Fruit fly (Drosophila melanogaster) whole organism: ENCODE results near the gene CG31636.

Experiments used
- CG8478 ChIP-seq: fragments of >200 bp; optimal IDR thresholded peaks from 2 replicates; lab custom pipeline; 2018; ENCODE audit warnings: inconsistent platforms
- Dll ChIP-seq: fragments of >200 bp; optimal IDR thresholded peaks from 2 replicates; lab custom pipeline; 2017
- pan ChIP-seq: fragments of >200 bp; optimal IDR thresholded peaks from 2 replicates; lab custom pipeline; 2017
- psq ChIP-seq: fragments of >200 bp; optimal IDR thresholded peaks from 2 replicates; lab custom pipeline; 2017
- usp ChIP-seq: fragments of >200 bp; optimal IDR thresholded peaks from 2 replicates; lab custom pipeline; 2017; ENCODE audit warnings: missing biosample characterization, missing genetic modification characterization, mixed read lengths

DNA sequence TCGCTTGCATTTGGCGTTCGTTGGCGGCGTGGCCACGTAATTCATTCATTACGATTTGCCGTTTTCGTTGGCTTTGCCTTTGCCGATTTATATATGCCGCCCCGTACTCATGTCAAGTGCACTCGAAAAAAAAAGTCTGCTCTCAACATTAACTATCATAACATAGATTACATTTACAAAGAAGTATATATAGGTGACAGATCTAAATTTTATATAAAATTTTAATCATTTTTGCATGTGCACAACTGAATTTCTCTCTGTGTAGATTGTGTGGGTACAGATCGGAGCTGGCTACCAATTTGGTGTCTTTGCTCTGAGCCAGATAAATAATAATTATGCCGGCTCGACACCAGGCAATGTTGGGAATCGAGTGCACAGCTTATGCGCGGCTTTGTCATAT is 40.4 kb upstream of the CG31636 start:
- TF ChIP-seq usp (GFP tag; lab: Kevin White, UChicago): no peak
- TF ChIP-seq psq (lab: Kevin White, UChicago): no peak
- TF ChIP-seq CG8478: no peak
- no peak for TF ChIP-seq pan
- no peak for TF ChIP-seq Dll (lab: Kevin White, UChicago)
